Fruit fly (Drosophila melanogaster) whole organism, pupa: ENCODE measurements around the gene tws.

ENCODE experiments used
- CG15710 ChIP-seq: fragments of 200-800 bp; sonication (Bioruptor generic); optimal IDR thresholded peaks from 2 replicates; lab custom pipeline; 2018; ENCODE audit warnings: missing biosample characterization, mild to moderate bottlenecking, missing genetic modification characterization, moderate library complexity
- CG17806 ChIP-seq: fragments of 200-800 bp; sonication (Bioruptor generic); optimal IDR thresholded peaks from 2 replicates; lab custom pipeline; 2018; ENCODE audit warnings: missing biosample characterization, mild to moderate bottlenecking, missing genetic modification characterization, moderate library complexity
- CG32121 ChIP-seq: fragments of 200-800 bp; sonication (Bioruptor generic); IDR thresholded peaks from 2 replicates; pipeline ENCODE4 v1.3.6; 2022; ENCODE audit warnings: missing biosample characterization, missing genetic modification characterization
- CG34367 ChIP-seq: fragments of 200-800 bp; sonication (Bioruptor generic); optimal IDR thresholded peaks from 2 replicates; lab custom pipeline; 2018; ENCODE audit warnings: missing biosample characterization, mild to moderate bottlenecking, missing genetic modification characterization
- CG8301 ChIP-seq: fragments of 200-800 bp; sonication (Bioruptor generic); optimal IDR thresholded peaks from 2 replicates; lab custom pipeline; 2018; ENCODE audit warnings: missing biosample characterization, mild to moderate bottlenecking, missing genetic modification characterization
- CG9948 ChIP-seq: fragments of 200-800 bp; sonication (Bioruptor generic); optimal IDR thresholded peaks from 2 replicates; lab custom pipeline; 2018; ENCODE audit warnings: missing biosample characterization, mild to moderate bottlenecking, missing genetic modification characterization, moderate library complexity
- gl ChIP-seq: fragments of 200-800 bp; sonication (Bioruptor generic); optimal IDR thresholded peaks from 2 replicates; lab custom pipeline; 2018; ENCODE audit warnings: missing biosample characterization, mild to moderate bottlenecking, missing genetic modification characterization

DNA sequence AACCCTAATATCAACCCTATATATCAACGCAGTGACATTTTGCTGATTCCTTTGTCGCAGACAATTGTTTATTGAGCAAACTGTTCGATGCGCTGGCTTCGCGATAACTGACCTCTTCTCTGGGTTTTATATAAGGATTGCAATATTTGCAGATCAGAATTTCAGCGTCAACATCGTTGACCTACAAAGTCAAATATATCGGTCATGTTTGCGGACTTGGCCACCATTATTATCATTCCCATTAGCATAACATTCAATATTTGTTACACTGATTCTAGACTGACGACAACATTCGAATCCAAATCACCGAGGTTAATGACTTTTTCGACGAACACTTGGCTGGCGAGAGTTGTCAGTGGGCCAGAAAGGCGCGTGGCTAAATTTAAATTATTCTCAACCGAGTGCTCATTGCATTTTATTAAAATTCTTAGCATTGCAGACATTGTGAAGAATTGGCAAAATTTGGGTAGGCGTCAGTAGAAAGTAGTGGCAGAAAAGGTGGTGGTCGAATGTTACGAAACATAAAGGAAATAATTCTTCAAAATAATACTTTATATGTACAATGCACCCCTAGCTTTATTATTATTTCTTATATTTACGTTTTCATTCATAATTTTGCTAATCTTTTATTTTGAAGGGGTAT is 29.7 kb upstream of the tws start:
- no peak for TF ChIP-seq CG8301 (tag; lab: Kevin White, UChicago)
- no peak for TF ChIP-seq CG34367 (tag; lab: Kevin White, UChicago)
- no peak for TF ChIP-seq CG17806
- TF ChIP-seq gl (tag; lab: Kevin White, UChicago): no peak
- TF ChIP-seq CG15710 (tag; lab: Kevin White, UChicago): no peak
- TF ChIP-seq CG32121 (GFP tag; lab: Robert Waterston, UW): no peak
- TF ChIP-seq CG9948: no peak
